Fruit fly (Drosophila melanogaster): ENCODE data around the gene CG43182.

dm6 chrX:340809-341208 lies 12.1 kb upstream of the CG43182 start:
- TF ChIP-seq prd (optimal IDR thresholded peaks at IDR 0.05) (no peak), prd (GFP tag; IDR thresholded peaks at IDR 0.05) (no peak), Lhr (GFP tag; optimal IDR thresholded peaks at IDR 0.05) (no peak), CG7745 (tag; optimal IDR thresholded peaks at IDR 0.05) (no peak), Ets65A (GFP tag) (no peak), CG8281 (tag; optimal IDR thresholded peaks at IDR 0.05) (no peak), Dll (GFP tag; IDR thresholded peaks at IDR 0.05; ENCODE audit: partially characterized antibody) (no peak), fd64A (GFP tag; optimal IDR thresholded peaks at IDR 0.05) (no peak), en (GFP tag; optimal IDR thresholded peaks at IDR 0.05) (no peak)
